Worm (Caenorhabditis elegans) whole organism, late embryonic: Measurements from ENCODE around the gene C53C11.4.

Experiments
- ama-1 ChIP-seq: fragments of 150-350 bp; optimal IDR thresholded peaks from 2 replicates; lab custom pipeline; 2014
- nfya-1 ChIP-seq: sonication (generic microtip); optimal IDR thresholded peaks from 2 replicates; lab custom pipeline; 2017; ENCODE audit warnings: missing genetic modification characterization, mild to moderate bottlenecking, missing compliant biosample characterization, antibody characterized with exemption, moderate library complexity
- pat-9 ChIP-seq: fragments of 200-800 bp; sonication (Bioruptor generic); optimal IDR thresholded peaks from 2 replicates; lab custom pipeline; 2018; ENCODE audit warnings: mild to moderate bottlenecking, missing genetic modification characterization, moderate library complexity, missing compliant biosample characterization
- pha-2 ChIP-seq: sonication (generic microtip); optimal IDR thresholded peaks from 2 replicates; lab custom pipeline; 2017; ENCODE audit warnings: mild to moderate bottlenecking, missing genetic modification characterization, missing compliant biosample characterization
- rnt-1 ChIP-seq: sonication (generic microtip); optimal IDR thresholded peaks from 2 replicates; lab custom pipeline; 2016; ENCODE audit warnings: missing genetic modification characterization, missing compliant biosample characterization
- ttx-3 ChIP-seq: sonication (generic microtip); optimal IDR thresholded peaks from 2 replicates; lab custom pipeline; 2016; ENCODE audit warnings: missing genetic modification reagents, missing genetic modification characterization, missing compliant biosample characterization

- TF ChIP-seq pha-2 (tag; lab: Kevin White, UChicago), result no peak
- TF ChIP-seq rnt-1 (tag; lab: Kevin White, UChicago), result no peak
- no peak for TF ChIP-seq pat-9 (tag; lab: Kevin White, UChicago)
- no peak for TF ChIP-seq ama-1 (lab: Kevin White, UChicago)
- no peak for TF ChIP-seq nfya-1
- no peak for TF ChIP-seq ttx-3 (tag; lab: Kevin White, UChicago)
These were observed 44.8 kb downstream of the C53C11.4 start for ce11 chrX:17355462-17355861.
